Worm (Caenorhabditis elegans) whole organism, L3 larva: Measurements from ENCODE around the gene F19G12.1.
A peak's percentile ranks its signal among the peaks of the same experiment; 100 is the strongest.

Source experiments
- R02D3.7 ChIP-seq: fragments of 150-350 bp; optimal IDR thresholded peaks from 2 replicates; lab custom pipeline; 2014; ENCODE audit warnings: missing biosample characterization, missing genetic modification characterization
- ZK546.5 ChIP-seq: sonication (generic microtip); optimal IDR thresholded peaks from 2 replicates; lab custom pipeline; 2017; ENCODE audit warnings: missing biosample characterization, missing genetic modification characterization
- aly-2 ChIP-seq: fragments of 150-350 bp; optimal IDR thresholded peaks from 2 replicates; lab custom pipeline; 2014; ENCODE audit warnings: missing biosample characterization, missing genetic modification characterization
- ceh-16 ChIP-seq: sonication (generic microtip); optimal IDR thresholded peaks from 2 replicates; lab custom pipeline; 2017; ENCODE audit warnings: missing biosample characterization, missing genetic modification characterization
- ceh-28 ChIP-seq: fragments of 150-350 bp; optimal IDR thresholded peaks from 2 replicates; lab custom pipeline; 2014; ENCODE audit warnings: missing biosample characterization, missing genetic modification reagents, missing genetic modification characterization
- egl-27 ChIP-seq: sonication (generic microtip); optimal IDR thresholded peaks from 4 replicates; lab custom pipeline; 2017; ENCODE audit warnings: missing biosample characterization, missing genetic modification reagents, missing genetic modification characterization
- egl-5 ChIP-seq: fragments of 150-350 bp; optimal IDR thresholded peaks from 2 replicates; lab custom pipeline; 2017; ENCODE audit warnings: missing biosample characterization, missing genetic modification reagents, missing genetic modification characterization, inconsistent platforms
- elt-1 ChIP-seq: fragments of 150-350 bp; optimal IDR thresholded peaks from 2 replicates; lab custom pipeline; 2014; ENCODE audit warnings: missing biosample characterization, missing genetic modification characterization
- elt-2 ChIP-seq: sonication (generic microtip); optimal IDR thresholded peaks from 2 replicates; lab custom pipeline; 2016; ENCODE audit warnings: missing genetic modification reagents, mild to moderate bottlenecking, missing genetic modification characterization, missing compliant biosample characterization
- elt-3 ChIP-seq, 3 experiments: fragments of 150-350 bp in 1 of 3; sonication (generic microtip) in 2 of 3; optimal IDR thresholded peaks; 2 replicates in 2 of 3; 4 replicates in 1 of 3; lab custom pipeline; 2014 to 2017; ENCODE audit warnings: missing biosample characterization in 3 of 3, missing genetic modification characterization in 3 of 3
- fkh-10 ChIP-seq: sonication (generic microtip); optimal IDR thresholded peaks from 2 replicates; lab custom pipeline; 2017; ENCODE audit warnings: missing biosample characterization, missing genetic modification reagents, missing genetic modification characterization
- fkh-2 ChIP-seq: fragments of 150-350 bp; optimal IDR thresholded peaks from 2 replicates; lab custom pipeline; 2014; ENCODE audit warnings: missing biosample characterization, missing genetic modification reagents, missing genetic modification characterization
- jun-1 ChIP-seq: fragments of 150-350 bp; optimal IDR thresholded peaks from 2 replicates; lab custom pipeline; 2014; ENCODE audit warnings: missing biosample characterization, missing genetic modification reagents, missing genetic modification characterization
- lin-15B ChIP-seq: fragments of 150-350 bp; optimal IDR thresholded peaks from 2 replicates; lab custom pipeline; 2014; ENCODE audit warnings: missing biosample characterization, missing genetic modification characterization
- lsy-12 ChIP-seq: sonication (generic microtip); optimal IDR thresholded peaks from 2 replicates; lab custom pipeline; 2016; ENCODE audit warnings: mild to moderate bottlenecking, missing genetic modification characterization, missing compliant biosample characterization
- mml-1 ChIP-seq: fragments of 150-350 bp; sonication (generic microtip); optimal IDR thresholded peaks from 3 replicates; lab custom pipeline; 2014; ENCODE audit warnings: missing biosample characterization, missing genetic modification characterization
- nfya-1 ChIP-seq: sonication (generic microtip); optimal IDR thresholded peaks from 2 replicates; lab custom pipeline; 2017; ENCODE audit warnings: missing genetic modification characterization, mild to moderate bottlenecking, missing compliant biosample characterization, antibody characterized with exemption, moderate library complexity; ENCODE audit not compliant: insufficient read depth
- nhr-11 ChIP-seq: fragments of 150-350 bp; optimal IDR thresholded peaks from 2 replicates; lab custom pipeline; 2014; ENCODE audit warnings: missing biosample characterization, missing genetic modification characterization
- nhr-23 ChIP-seq: fragments of 150-350 bp; optimal IDR thresholded peaks from 2 replicates; lab custom pipeline; 2014; ENCODE audit warnings: missing biosample characterization, missing genetic modification reagents, missing genetic modification characterization
- nhr-25 ChIP-seq: sonication (generic microtip); optimal IDR thresholded peaks from 2 replicates; lab custom pipeline; 2017; ENCODE audit warnings: missing biosample characterization, missing genetic modification characterization
- nhr-43 ChIP-seq: sonication (generic microtip); optimal IDR thresholded peaks from 2 replicates; lab custom pipeline; 2016; ENCODE audit warnings: mild to moderate bottlenecking, missing genetic modification characterization, missing compliant biosample characterization; ENCODE audit not compliant: poor library complexity, severe bottlenecking
- nhr-76 ChIP-seq: fragments of 150-350 bp; sonication (generic microtip); optimal IDR thresholded peaks from 5 replicates; lab custom pipeline; 2014; ENCODE audit warnings: missing biosample characterization, missing genetic modification characterization
- pha-4 ChIP-seq: fragments of 150-350 bp; optimal IDR thresholded peaks from 2 replicates; lab custom pipeline; 2014; ENCODE audit warnings: missing biosample characterization, missing genetic modification reagents, missing genetic modification characterization
- pqm-1 ChIP-seq: fragments of 150-350 bp; optimal IDR thresholded peaks from 2 replicates; lab custom pipeline; 2017; ENCODE audit warnings: missing biosample characterization, missing genetic modification characterization, inconsistent platforms
- skn-1 ChIP-seq: fragments of 150-350 bp; optimal IDR thresholded peaks from 2 replicates; lab custom pipeline; 2014; ENCODE audit warnings: missing biosample characterization, missing genetic modification characterization
- snpc-4 ChIP-seq: fragments of 150-350 bp; optimal IDR thresholded peaks from 2 replicates; lab custom pipeline; 2014; ENCODE audit warnings: missing biosample characterization, missing genetic modification characterization
- unc-39 ChIP-seq: sonication (generic microtip); optimal IDR thresholded peaks from 4 replicates; lab custom pipeline; 2017; ENCODE audit warnings: missing biosample characterization, missing genetic modification characterization
- zag-1 ChIP-seq: fragments of 150-350 bp; optimal IDR thresholded peaks from 2 replicates; lab custom pipeline; 2014; ENCODE audit warnings: missing biosample characterization, missing genetic modification characterization
- ztf-11 ChIP-seq: fragments of 150-350 bp; optimal IDR thresholded peaks from 2 replicates; lab custom pipeline; 2014; ENCODE audit warnings: missing biosample characterization, missing genetic modification characterization

F19G12.1 gene

DNA sequence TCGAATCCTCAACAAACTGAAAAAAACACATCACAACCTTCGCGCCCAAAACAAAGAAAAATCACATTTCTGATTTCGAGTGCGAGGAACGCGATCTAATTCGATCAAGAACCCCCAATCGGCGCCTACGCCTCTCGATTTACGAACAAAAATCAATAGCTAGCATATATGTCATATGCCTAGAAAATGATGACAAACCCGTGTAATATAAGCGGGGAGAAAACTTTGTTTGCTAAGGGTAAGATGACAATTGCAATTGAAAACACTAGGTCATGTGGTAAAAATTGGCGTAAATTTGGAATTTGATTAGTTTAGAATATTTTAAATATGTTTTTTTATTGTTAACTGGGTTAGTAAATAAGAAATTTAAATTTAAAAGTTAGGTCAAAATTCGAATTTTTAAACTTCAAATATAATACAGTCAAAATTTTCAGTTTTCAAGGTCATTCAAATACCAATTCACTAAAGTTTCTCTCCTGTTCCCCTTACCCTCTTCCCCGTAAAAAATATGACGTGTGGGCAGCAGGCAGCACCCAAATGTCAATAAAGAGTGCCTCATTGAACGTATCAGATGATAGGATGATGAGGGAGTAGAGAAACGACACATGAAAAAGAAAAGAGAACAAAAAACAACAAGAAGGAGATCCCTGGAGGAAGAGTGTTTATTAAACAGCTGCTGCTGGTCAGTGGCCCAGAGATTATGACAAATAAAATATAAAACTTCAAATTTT is 25.7 kb downstream of the F19G12.1 start:
- TF ChIP-seq lsy-12 (tag; lab: Kevin White, UChicago) (no peak), ceh-28 (peak; percentile 9), nhr-25 (tag; lab: Kevin White, UChicago) (peak; percentile 57), egl-5 (tag; lab: Kevin White, UChicago) (peak; percentile 86), nhr-76 (tag; lab: Kevin White, UChicago) (no peak), aly-2 (tag; lab: Kevin White, UChicago) (no peak), R02D3.7 (no peak), nhr-43 (tag; lab: Kevin White, UChicago) (peak; percentile 17), nfya-1 (tag; lab: Kevin White, UChicago) (peak; percentile 39), elt-2 (tag; lab: Kevin White, UChicago) (peak; percentile 45), nhr-23 (peak; percentile 21), pqm-1 (tag; lab: Kevin White, UChicago) (peak; percentile 57), pha-4 (tag; lab: Kevin White, UChicago) (peak; percentile 99), egl-27 (tag; lab: Kevin White, UChicago) (peak; percentile 42), skn-1 (tag; lab: Kevin White, UChicago) (peak; percentile 91)

- TF ChIP-seq elt-1 (tag; lab: Kevin White, UChicago) (no peak), nhr-23 (peak; percentile 63), nhr-25 (tag; lab: Kevin White, UChicago) (peak; percentile 41), zag-1 (tag; lab: Kevin White, UChicago) (no peak), ceh-28 (no peak), ZK546.5 (tag; lab: Kevin White, UChicago) (no peak)
These were observed 28.0 kb downstream of the F19G12.1 start, which contains the start of gene D1005.2 for ce11 chrX:1458793-1459192. TSS of gene D1005.2 (plus strand) at chrX:1459022.

DNA sequence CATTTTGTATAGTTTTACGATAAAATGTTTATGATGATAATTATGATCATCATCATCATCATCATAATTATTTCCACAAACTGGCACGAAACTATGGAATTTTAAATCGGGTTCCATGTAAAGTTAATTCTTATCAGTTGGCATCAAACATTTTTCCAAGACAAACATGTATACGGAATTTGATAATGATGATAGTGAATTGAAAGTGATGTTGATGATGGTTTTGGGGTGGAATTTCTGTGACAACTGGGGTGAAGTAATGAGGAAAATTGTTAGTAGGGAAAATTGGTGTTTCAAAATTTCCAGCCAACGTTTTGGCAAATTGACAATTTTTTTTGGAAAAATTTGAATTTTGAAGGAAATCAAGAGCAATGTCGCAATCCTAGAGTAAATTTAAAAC is 28.9 kb downstream of the F19G12.1 start:
- TF ChIP-seq zag-1 (tag; lab: Kevin White, UChicago) (no peak), mml-1 (tag; lab: Kevin White, UChicago) (no peak), skn-1 (tag; lab: Kevin White, UChicago) (no peak), lin-15B (no peak), elt-3 (tag; optimal IDR thresholded peaks at IDR 0.05; lab: Kevin White, UChicago) (no peak), R02D3.7 (no peak), jun-1 (tag; lab: Kevin White, UChicago) (no peak), egl-5 (tag; lab: Kevin White, UChicago) (no peak), nhr-11 (no peak), nhr-43 (tag; lab: Kevin White, UChicago) (no peak), ZK546.5 (tag; lab: Kevin White, UChicago) (no peak)

ce11 chrX:1464699-1465098 is 33.9 kb downstream of the F19G12.1 start, which contains the start of gene D1005.6:
TSS of gene D1005.6 (minus strand) at chrX:1464799.
- no peak for TF ChIP-seq fkh-2
- TF ChIP-seq jun-1 (tag; lab: Kevin White, UChicago): no peak
- TF ChIP-seq mml-1 (tag; lab: Kevin White, UChicago): no peak
- TF ChIP-seq elt-2 (tag; lab: Kevin White, UChicago): no peak
- TF ChIP-seq unc-39 (tag; lab: Kevin White, UChicago): no peak
- TF ChIP-seq pha-4 (tag; lab: Kevin White, UChicago): no peak
- TF ChIP-seq, all 47 proteins: peak for 0

DNA sequence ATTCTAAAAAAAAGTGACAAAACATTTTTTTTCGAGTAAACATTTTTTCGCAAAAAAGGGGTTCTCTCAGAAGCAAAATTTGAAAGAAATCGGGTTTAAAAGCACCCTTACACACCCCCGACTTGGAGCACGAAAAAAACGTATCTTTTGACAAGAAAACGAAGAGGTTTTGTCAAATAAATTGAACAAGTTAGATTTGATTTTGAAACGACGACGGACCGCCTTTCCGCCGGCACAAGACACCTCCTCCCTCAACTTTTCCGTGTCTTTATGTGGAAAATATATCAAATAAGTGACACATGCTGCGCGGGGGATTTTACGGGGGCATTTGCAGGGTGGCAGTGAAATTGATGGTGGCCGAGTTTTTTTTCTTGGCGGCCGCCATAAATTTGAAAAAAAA is 37.2 kb downstream of the F19G12.1 start:
- TF ChIP-seq pha-4 (tag; lab: Kevin White, UChicago): no peak
- peak; percentile 79 for TF ChIP-seq fkh-10 (GFP tag; lab: Kevin White, UChicago)
- TF ChIP-seq ceh-16: no peak

DNA sequence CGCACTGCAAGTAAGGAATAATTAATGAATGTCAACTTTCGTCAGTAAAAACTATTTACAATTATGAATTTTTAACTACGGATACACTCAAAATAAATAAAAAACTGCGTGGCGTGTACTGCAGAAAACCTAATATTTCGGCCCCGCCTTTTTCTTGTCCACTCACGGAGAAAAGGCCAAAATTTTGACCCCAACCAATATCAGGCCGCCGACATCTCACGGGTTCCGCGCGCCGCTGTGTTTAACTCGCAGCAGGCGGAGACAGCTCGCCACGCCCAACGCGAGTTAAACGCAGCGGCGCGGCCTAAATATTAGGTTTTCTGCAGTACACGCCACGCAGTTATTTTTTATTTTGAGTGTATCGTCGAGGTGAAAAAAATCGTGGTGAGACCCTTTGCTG is 40.4 kb downstream of the F19G12.1 start:
- TF ChIP-seq ztf-11 (tag; lab: Kevin White, UChicago): no peak
- peak; percentile 10 for TF ChIP-seq snpc-4 (tag; lab: Kevin White, UChicago)
